Comparison of ENCODE assay signal across 1 fruit fly cellular context in genomic region chr3R:8105088-8105542, dm6.
TF ChIP-seq lines count a peak whose summit lies in the region.

Gene puc, plus strand, starts transcription at chr3R:8105332.

TF ChIP-seq in whole organism, embryonic, 481 proteins besides CTCF, POLR2A, EP300 and RAD21 (continued from another document and continues in another):
- peak; percentile 24 for TF ChIP-seq HHEX (GFP tag; optimal IDR thresholded peaks at IDR 0.05; lab: Kevin White, UChicago)
- TF ChIP-seq sisA (GFP tag; IDR thresholded peaks at IDR 0.05; lab: Robert Waterston, UW): no peak
- no peak for TF ChIP-seq NC2α (GFP tag; optimal IDR thresholded peaks at IDR 0.05; lab: Kevin White, UChicago)
- no peak for TF ChIP-seq CG6689 (GFP tag; IDR thresholded peaks at IDR 0.05; lab: Robert Waterston, UW)
- no peak for TF ChIP-seq CG1529 (GFP tag; optimal IDR thresholded peaks at IDR 0.05; lab: Kevin White, UChicago)
- no peak for TF ChIP-seq CG6683 (GFP tag; optimal IDR thresholded peaks at IDR 0.05; lab: Kevin White, UChicago)
- no peak for TF ChIP-seq CG31224 (GFP tag; IDR thresholded peaks at IDR 0.05; lab: Robert Waterston, UW)
- no peak for TF ChIP-seq CG5953 (GFP tag; IDR thresholded peaks at IDR 0.05; lab: Robert Waterston, UW)
- no peak for TF ChIP-seq lola (GFP tag; optimal IDR thresholded peaks at IDR 0.05; lab: Kevin White, UChicago)
- TF ChIP-seq Lim3 (GFP tag; IDR thresholded peaks at IDR 0.05; lab: Robert Waterston, UW): no peak
- TF ChIP-seq kah (GFP tag; optimal IDR thresholded peaks at IDR 0.05; lab: Kevin White, UChicago): no peak
- peak; percentile 33 for TF ChIP-seq CG17186 (GFP tag; optimal IDR thresholded peaks at IDR 0.05; lab: Kevin White, UChicago)
- TF ChIP-seq Atf6 (GFP tag; IDR thresholded peaks at IDR 0.05; lab: Robert Waterston, UW): no peak
- TF ChIP-seq CG11398 (GFP tag; optimal IDR thresholded peaks at IDR 0.05; lab: Kevin White, UChicago): peak; percentile 9
- TF ChIP-seq CG9817 (tag; optimal IDR thresholded peaks at IDR 0.05; lab: Kevin White, UChicago): no peak
- TF ChIP-seq lov (optimal IDR thresholded peaks at IDR 0.05; lab: Kevin White, UChicago): no peak
- no peak for TF ChIP-seq lov (GFP tag; IDR thresholded peaks at IDR 0.05; lab: Robert Waterston, UW)
- no peak for TF ChIP-seq Lpt (GFP tag; optimal IDR thresholded peaks at IDR 0.05; lab: Kevin White, UChicago)
- TF ChIP-seq bbx (GFP tag; IDR thresholded peaks at IDR 0.05; lab: Robert Waterston, UW; ENCODE audit: partially characterized antibody): no peak
- no peak for TF ChIP-seq ken (GFP tag; IDR thresholded peaks at IDR 0.05; lab: Robert Waterston, UW)
- no peak for TF ChIP-seq CG31441 (GFP tag; IDR thresholded peaks at IDR 0.05; lab: Robert Waterston, UW)
- TF ChIP-seq crp (GFP tag; optimal IDR thresholded peaks at IDR 0.05; lab: Kevin White, UChicago): no peak
- no peak for TF ChIP-seq CG10274 (GFP tag; optimal IDR thresholded peaks at IDR 0.05; lab: Kevin White, UChicago)
- peak; percentile 53 for TF ChIP-seq pita (GFP tag; optimal IDR thresholded peaks at IDR 0.05; lab: Kevin White, UChicago)
- TF ChIP-seq CG15011 (GFP tag; optimal IDR thresholded peaks at IDR 0.05; lab: Kevin White, UChicago): no peak
- TF ChIP-seq CG4328 (GFP tag; optimal IDR thresholded peaks at IDR 0.05; lab: Kevin White, UChicago): no peak
- no peak for TF ChIP-seq Doc2 (GFP tag; IDR thresholded peaks at IDR 0.05; lab: Robert Waterston, UW)
- peak in 1 of 2 experiments; percentile 58 for TF ChIP-seq eve (GFP tag; optimal IDR thresholded peaks at IDR 0.05; lab: Kevin White, UChicago)
- no peak for TF ChIP-seq bcd (GFP tag; optimal IDR thresholded peaks at IDR 0.05; lab: Kevin White, UChicago)
- TF ChIP-seq CG4820 (GFP tag; optimal IDR thresholded peaks at IDR 0.05; lab: Kevin White, UChicago): peak; percentile 10
- peak; percentile 32 for TF ChIP-seq ERR (GFP tag; optimal IDR thresholded peaks at IDR 0.05; lab: Kevin White, UChicago)
- peak; percentile 48 for TF ChIP-seq CHES-1-like (GFP tag; optimal IDR thresholded peaks at IDR 0.05; lab: Kevin White, UChicago)
- TF ChIP-seq CG3995 (GFP tag; optimal IDR thresholded peaks at IDR 0.05; lab: Kevin White, UChicago): peak; percentile 15
- TF ChIP-seq Gsc (GFP tag; IDR thresholded peaks at IDR 0.05; lab: Robert Waterston, UW): no peak
- TF ChIP-seq CG4730 (GFP tag; IDR thresholded peaks at IDR 0.05; lab: Robert Waterston, UW): no peak
- peak; percentile 49 for TF ChIP-seq CG12391 (tag; optimal IDR thresholded peaks at IDR 0.05; lab: Kevin White, UChicago)
- peak in 1 of 2 experiments; percentile 35 for TF ChIP-seq Eip74EF (GFP tag; optimal IDR thresholded peaks at IDR 0.05; lab: Kevin White, UChicago)
- TF ChIP-seq pros (GFP tag; optimal IDR thresholded peaks at IDR 0.05; lab: Kevin White, UChicago): no peak
- TF ChIP-seq cas (GFP tag; IDR thresholded peaks at IDR 0.05; lab: Robert Waterston, UW): no peak
- TF ChIP-seq CG11560 (tag; IDR thresholded peaks at IDR 0.05; lab: Robert Waterston, UW): no peak
- no peak for TF ChIP-seq pho (GFP tag; optimal IDR thresholded peaks at IDR 0.05; lab: Kevin White, UChicago)
- peak; percentile 12 for TF ChIP-seq CG9727 (GFP tag; optimal IDR thresholded peaks at IDR 0.05; lab: Kevin White, UChicago)
- no peak for TF ChIP-seq CG1233 (GFP tag; optimal IDR thresholded peaks at IDR 0.05; lab: Kevin White, UChicago)
- peak; percentile 32 for TF ChIP-seq sd (tag; optimal IDR thresholded peaks at IDR 0.05; lab: Kevin White, UChicago)
- no peak for TF ChIP-seq Spps (tag; optimal IDR thresholded peaks at IDR 0.05; lab: Kevin White, UChicago)
- no peak for TF ChIP-seq toy (GFP tag; IDR thresholded peaks at IDR 0.05; lab: Robert Waterston, UW)
- no peak for TF ChIP-seq p53 (GFP tag; optimal IDR thresholded peaks at IDR 0.05; lab: Kevin White, UChicago)
- no peak for TF ChIP-seq Sox102F (GFP tag; optimal IDR thresholded peaks at IDR 0.05; lab: Kevin White, UChicago)
- TF ChIP-seq E2f1 (GFP tag; IDR thresholded peaks at IDR 0.05; lab: Robert Waterston, UW): no peak
- TF ChIP-seq Lhr (GFP tag; optimal IDR thresholded peaks at IDR 0.05; lab: Kevin White, UChicago): peak; percentile 73
- TF ChIP-seq aop (GFP tag; IDR thresholded peaks at IDR 0.05; lab: Robert Waterston, UW): no peak
- peak; percentile 20 for TF ChIP-seq oc (tag; optimal IDR thresholded peaks at IDR 0.05; lab: Kevin White, UChicago)
- TF ChIP-seq odd (GFP tag; optimal IDR thresholded peaks at IDR 0.05; lab: Kevin White, UChicago): peak; percentile 22
- no peak for TF ChIP-seq CG3847 (GFP tag; IDR thresholded peaks at IDR 0.05; lab: Robert Waterston, UW)
- TF ChIP-seq CG12071 (GFP tag; optimal IDR thresholded peaks at IDR 0.05; lab: Kevin White, UChicago): peak; percentile 71
- TF ChIP-seq CG16779 (GFP tag; IDR thresholded peaks at IDR 0.05; lab: Robert Waterston, UW): no peak
- TF ChIP-seq CG16863 (GFP tag; optimal IDR thresholded peaks at IDR 0.05; lab: Kevin White, UChicago): no peak
- peak; percentile 16 for TF ChIP-seq CG3163 (GFP tag; optimal IDR thresholded peaks at IDR 0.05; lab: Kevin White, UChicago)
- TF ChIP-seq HLH54F (GFP tag; optimal IDR thresholded peaks at IDR 0.05; lab: Kevin White, UChicago): no peak
- peak; percentile 40 for TF ChIP-seq shn (GFP tag; optimal IDR thresholded peaks at IDR 0.05; lab: Kevin White, UChicago)
- no peak for TF ChIP-seq CG17612 (GFP tag; IDR thresholded peaks at IDR 0.05; lab: Robert Waterston, UW)
- peak; percentile 52 for TF ChIP-seq Fer1 (GFP tag; optimal IDR thresholded peaks at IDR 0.05; lab: Kevin White, UChicago)
- TF ChIP-seq hb (GFP tag; IDR thresholded peaks at IDR 0.05; lab: Robert Waterston, UW; ENCODE audit: partially characterized antibody): no peak
- TF ChIP-seq sima (GFP tag; optimal IDR thresholded peaks at IDR 0.05; lab: Kevin White, UChicago): no peak
- no peak for TF ChIP-seq CG5245 (GFP tag; optimal IDR thresholded peaks at IDR 0.05; lab: Kevin White, UChicago)
- TF ChIP-seq row (GFP tag; IDR thresholded peaks at IDR 0.05; lab: Robert Waterston, UW): no peak
- TF ChIP-seq unc-4 (GFP tag; IDR thresholded peaks at IDR 0.05; lab: Robert Waterston, UW; ENCODE audit: partially characterized antibody): no peak
- no peak for TF ChIP-seq disco-r (GFP tag; optimal IDR thresholded peaks at IDR 0.05; lab: Kevin White, UChicago)
- TF ChIP-seq sim (GFP tag; IDR thresholded peaks at IDR 0.05; lab: Robert Waterston, UW): no peak
- TF ChIP-seq mld (GFP tag; IDR thresholded peaks at IDR 0.05; lab: Robert Waterston, UW; ENCODE audit: partially characterized antibody): no peak
- no peak for TF ChIP-seq CG2889 (GFP tag; IDR thresholded peaks at IDR 0.05; lab: Robert Waterston, UW)
- TF ChIP-seq lmd (GFP tag; IDR thresholded peaks at IDR 0.05; lab: Robert Waterston, UW): no peak
- TF ChIP-seq CG15073 (GFP tag; optimal IDR thresholded peaks at IDR 0.05; lab: Kevin White, UChicago): no peak
- peak; percentile 15 for TF ChIP-seq tin (GFP tag; optimal IDR thresholded peaks at IDR 0.05; lab: Kevin White, UChicago)
- peak; percentile 77 for TF ChIP-seq CG34376 (GFP tag; optimal IDR thresholded peaks at IDR 0.05; lab: Kevin White, UChicago)
- no peak for TF ChIP-seq trh (GFP tag; optimal IDR thresholded peaks at IDR 0.05; lab: Kevin White, UChicago)
- no peak for TF ChIP-seq Trl (optimal IDR thresholded peaks at IDR 0.05; lab: Kevin White, UChicago)
- TF ChIP-seq Trl (GFP tag; optimal IDR thresholded peaks at IDR 0.05; lab: Kevin White, UChicago): peak; percentile 26
- TF ChIP-seq Sox100B (GFP tag; optimal IDR thresholded peaks at IDR 0.05; lab: Kevin White, UChicago): no peak
- peak; percentile 19 for TF ChIP-seq Nf-YC (tag; optimal IDR thresholded peaks at IDR 0.05; lab: Kevin White, UChicago)
- no peak for TF ChIP-seq corto (GFP tag; optimal IDR thresholded peaks at IDR 0.05; lab: Kevin White, UChicago)
- no peak for TF ChIP-seq CG9932 (GFP tag; IDR thresholded peaks at IDR 0.05; lab: Robert Waterston, UW)
- peak; percentile 51 for TF ChIP-seq schlank (tag; optimal IDR thresholded peaks at IDR 0.05; lab: Kevin White, UChicago)
- no peak for TF ChIP-seq CG32532 (GFP tag; IDR thresholded peaks at IDR 0.05; lab: Robert Waterston, UW)
- TF ChIP-seq CG7928 (GFP tag; optimal IDR thresholded peaks at IDR 0.05; lab: Kevin White, UChicago): no peak
- peak; percentile 47 for TF ChIP-seq D19A (tag; optimal IDR thresholded peaks at IDR 0.05; lab: Kevin White, UChicago)
- TF ChIP-seq fd3F (GFP tag; optimal IDR thresholded peaks at IDR 0.05; lab: Kevin White, UChicago): no peak
- peak; percentile 25 for TF ChIP-seq CG10147 (GFP tag; optimal IDR thresholded peaks at IDR 0.05; lab: Kevin White, UChicago)
- peak; percentile 6 for TF ChIP-seq tup (GFP tag; optimal IDR thresholded peaks at IDR 0.05; lab: Kevin White, UChicago)
- TF ChIP-seq HLH3B (GFP tag; IDR thresholded peaks at IDR 0.05; lab: Robert Waterston, UW): no peak
- TF ChIP-seq Elba2 (GFP tag; optimal IDR thresholded peaks at IDR 0.05; lab: Kevin White, UChicago): no peak
- TF ChIP-seq NfI (GFP tag; optimal IDR thresholded peaks at IDR 0.05; lab: Kevin White, UChicago): peak; percentile 48
- TF ChIP-seq fd102C (GFP tag; optimal IDR thresholded peaks at IDR 0.05; lab: Kevin White, UChicago): no peak
- no peak for TF ChIP-seq CG11456 (GFP tag; IDR thresholded peaks at IDR 0.05; lab: Robert Waterston, UW)
- no peak for TF ChIP-seq CG8478 (optimal IDR thresholded peaks at IDR 0.05; lab: Kevin White, UChicago)
- no peak for TF ChIP-seq CG10654 (GFP tag; optimal IDR thresholded peaks at IDR 0.05; lab: Kevin White, UChicago)
- no peak for TF ChIP-seq CG16813 (GFP tag; IDR thresholded peaks at IDR 0.05; lab: Robert Waterston, UW; ENCODE audit: partially characterized antibody)
- TF ChIP-seq Usf (GFP tag; optimal IDR thresholded peaks at IDR 0.05; lab: Kevin White, UChicago): no peak
- TF ChIP-seq CG12299 (tag; optimal IDR thresholded peaks at IDR 0.05; lab: Kevin White, UChicago): peak; percentile 33
- no peak for TF ChIP-seq unpg (GFP tag; optimal IDR thresholded peaks at IDR 0.05; lab: Kevin White, UChicago)
- peak; percentile 15 for TF ChIP-seq CoRest (tag; optimal IDR thresholded peaks at IDR 0.05; lab: Kevin White, UChicago)
- no peak for TF ChIP-seq danr (GFP tag; IDR thresholded peaks at IDR 0.05; lab: Robert Waterston, UW)
- TF ChIP-seq CG2129 (GFP tag; IDR thresholded peaks at IDR 0.05; lab: Robert Waterston, UW; ENCODE audit: partially characterized antibody): no peak
- no peak for TF ChIP-seq CG7271 (tag; optimal IDR thresholded peaks at IDR 0.05; lab: Kevin White, UChicago)
- no peak for TF ChIP-seq Hr39 (optimal IDR thresholded peaks at IDR 0.05; lab: Kevin White, UChicago)
- no peak for TF ChIP-seq CG15696 (tag; optimal IDR thresholded peaks at IDR 0.05; lab: Kevin White, UChicago)
- no peak for TF ChIP-seq Bgb (GFP tag; IDR thresholded peaks at IDR 0.05; lab: Robert Waterston, UW; ENCODE audit: partially characterized antibody)
- TF ChIP-seq CG7987 (GFP tag; optimal IDR thresholded peaks at IDR 0.05; lab: Kevin White, UChicago): peak; percentile 72
- TF ChIP-seq CkIIα-i1 (GFP tag; IDR thresholded peaks at IDR 0.05; lab: Robert Waterston, UW): no peak
- peak; percentile 58 for TF ChIP-seq CrebB (tag; optimal IDR thresholded peaks at IDR 0.05; lab: Kevin White, UChicago)
- TF ChIP-seq CG14860 (GFP tag; IDR thresholded peaks at IDR 0.05; lab: Robert Waterston, UW; ENCODE audit: partially characterized antibody): no peak
- no peak for TF ChIP-seq zfh2 (GFP tag; optimal IDR thresholded peaks at IDR 0.05; lab: Kevin White, UChicago)
- no peak for TF ChIP-seq CG10565 (GFP tag; optimal IDR thresholded peaks at IDR 0.05; lab: Kevin White, UChicago)
- TF ChIP-seq ssp (GFP tag; IDR thresholded peaks at IDR 0.05; lab: Robert Waterston, UW): no peak
- TF ChIP-seq Gug (GFP tag; IDR thresholded peaks at IDR 0.05; lab: Robert Waterston, UW): no peak
- TF ChIP-seq CG15514 (GFP tag; optimal IDR thresholded peaks at IDR 0.05; lab: Kevin White, UChicago): peak; percentile 75
- no peak for TF ChIP-seq hkb (optimal IDR thresholded peaks at IDR 0.05; lab: Kevin White, UChicago)
- no peak for TF ChIP-seq hkb (GFP tag; IDR thresholded peaks at IDR 0.05; lab: Robert Waterston, UW)
- TF ChIP-seq Myb (GFP tag; optimal IDR thresholded peaks at IDR 0.05; lab: Kevin White, UChicago): peak; percentile 77
- no peak for TF ChIP-seq jigr1 (GFP tag; IDR thresholded peaks at IDR 0.05; lab: Robert Waterston, UW)
- no peak for TF ChIP-seq wdn (GFP tag; IDR thresholded peaks at IDR 0.05; lab: Robert Waterston, UW)
- TF ChIP-seq Mes4 (GFP tag; optimal IDR thresholded peaks at IDR 0.05; lab: Kevin White, UChicago): no peak
- TF ChIP-seq CG10462 (GFP tag; optimal IDR thresholded peaks at IDR 0.05; lab: Kevin White, UChicago): no peak
- TF ChIP-seq vnd (GFP tag; IDR thresholded peaks at IDR 0.05; lab: Robert Waterston, UW; ENCODE audit: partially characterized antibody): no peak
- TF ChIP-seq HLH4C (GFP tag; IDR thresholded peaks at IDR 0.05; lab: Robert Waterston, UW; ENCODE audit: partially characterized antibody): no peak
- TF ChIP-seq CG3407 (GFP tag; optimal IDR thresholded peaks at IDR 0.05; lab: Kevin White, UChicago): no peak
- no peak for TF ChIP-seq tap (tag; optimal IDR thresholded peaks at IDR 0.05; lab: Kevin White, UChicago)
- TF ChIP-seq bsh (GFP tag; optimal IDR thresholded peaks at IDR 0.05; lab: Kevin White, UChicago): peak in 1 of 2 experiments; percentile 13
- TF ChIP-seq CG11093 (GFP tag; IDR thresholded peaks at IDR 0.05; lab: Robert Waterston, UW): no peak
- TF ChIP-seq hbn (GFP tag; IDR thresholded peaks at IDR 0.05; lab: Robert Waterston, UW; ENCODE audit: partially characterized antibody): no peak
- no peak for TF ChIP-seq kni (GFP tag; optimal IDR thresholded peaks at IDR 0.05; lab: Kevin White, UChicago)
- TF ChIP-seq sens-2 (GFP tag; IDR thresholded peaks at IDR 0.05; lab: Robert Waterston, UW): no peak
- TF ChIP-seq stc (GFP tag; IDR thresholded peaks at IDR 0.05; lab: Robert Waterston, UW): no peak
- peak in 1 of 2 experiments; percentile 4 for TF ChIP-seq chif (GFP tag; optimal IDR thresholded peaks at IDR 0.05; lab: Kevin White, UChicago)
- TF ChIP-seq jing (GFP tag; optimal IDR thresholded peaks at IDR 0.05; lab: Kevin White, UChicago): no peak
- TF ChIP-seq CG10209 (GFP tag; optimal IDR thresholded peaks at IDR 0.05; lab: Kevin White, UChicago): no peak
- peak; percentile 44 for TF ChIP-seq lilli (GFP tag; optimal IDR thresholded peaks at IDR 0.05; lab: Kevin White, UChicago)
- no peak for TF ChIP-seq ase (GFP tag; IDR thresholded peaks at IDR 0.05; lab: Robert Waterston, UW)
- TF ChIP-seq Rfx (GFP tag; IDR thresholded peaks at IDR 0.05; lab: Robert Waterston, UW): no peak
